Worm (Caenorhabditis elegans) whole organism, L4 larva: ENCODE measurements around the gene Y49F6B.8.

Experiments used
- skn-1 ChIP-seq: fragments of 150-350 bp; optimal IDR thresholded peaks from 2 replicates; lab custom pipeline; 2014; ENCODE audit warnings: missing biosample characterization, missing genetic modification characterization
- zag-1 ChIP-seq: fragments of 150-350 bp; optimal IDR thresholded peaks from 2 replicates; lab custom pipeline; 2014; ENCODE audit warnings: missing biosample characterization, missing genetic modification characterization

ce11 chrII:3518961-3519544 lies 37.6 kb upstream of the Y49F6B.8 start, which contains the start of gene clec-126:
- TF ChIP-seq skn-1 (no peak), zag-1 (tag; lab: Kevin White, UChicago) (no peak)
